Fruit fly (Drosophila melanogaster) whole organism, wandering third instar larva: ENCODE data around the gene hiw.

Experiments used
- Abd-B ChIP-seq: fragments of >200 bp; optimal IDR thresholded peaks from 2 replicates; lab custom pipeline; 2017; ENCODE audit warnings: missing biosample characterization, missing genetic modification characterization
- CrebA ChIP-seq: fragments of 200-800 bp; sonication (Bioruptor generic); optimal IDR thresholded peaks from 2 replicates; lab custom pipeline; 2016; ENCODE audit warnings: missing biosample characterization, mild to moderate bottlenecking, missing genetic modification characterization, borderline replicate concordance
- Dfd ChIP-seq: fragments of >200 bp; optimal IDR thresholded peaks from 2 replicates; lab custom pipeline; 2017; ENCODE audit warnings: missing biosample characterization, missing genetic modification characterization
- Hnf4 ChIP-seq: fragments of 200-800 bp; sonication (Bioruptor generic); optimal IDR thresholded peaks from 2 replicates; lab custom pipeline; 2016; ENCODE audit warnings: missing biosample characterization, mild to moderate bottlenecking, missing genetic modification characterization
- Jra ChIP-seq: sonication (Bioruptor generic); optimal IDR thresholded peaks from 2 replicates; lab custom pipeline; 2016; ENCODE audit warnings: missing biosample characterization, missing genetic modification characterization
- OdsH ChIP-seq: fragments of 200-800 bp; sonication (Bioruptor generic); optimal IDR thresholded peaks from 2 replicates; lab custom pipeline; 2016; ENCODE audit warnings: missing biosample characterization, mild to moderate bottlenecking, missing genetic modification characterization
- Vsx2 ChIP-seq: fragments of 200-300, 225-300 bp; sonication (Bioruptor generic); optimal IDR thresholded peaks from 2 replicates; lab custom pipeline; 2018; ENCODE audit warnings: missing biosample characterization, missing genetic modification characterization; ENCODE audit not compliant: partially characterized antibody
- pan ChIP-seq: fragments of >200 bp; optimal IDR thresholded peaks from 2 replicates; lab custom pipeline; 2017
- psq ChIP-seq: fragments of 200-800 bp; sonication (Bioruptor generic); optimal IDR thresholded peaks from 3 replicates; lab custom pipeline; 2017; ENCODE audit warnings: missing biosample characterization, mild to moderate bottlenecking, missing genetic modification characterization, moderate library complexity
- rgr ChIP-seq: fragments of 200-800 bp; sonication (Bioruptor generic); optimal IDR thresholded peaks from 3 replicates; lab custom pipeline; 2016; ENCODE audit warnings: missing biosample characterization, mild to moderate bottlenecking, missing genetic modification characterization
- sage ChIP-seq: fragments of 200-800 bp; sonication (Bioruptor generic); optimal IDR thresholded peaks from 2 replicates; lab custom pipeline; 2016; ENCODE audit warnings: missing biosample characterization, mild to moderate bottlenecking, missing genetic modification characterization
- usp ChIP-seq: fragments of >200 bp; optimal IDR thresholded peaks from 2 replicates; lab custom pipeline; 2017; ENCODE audit warnings: missing biosample characterization, missing genetic modification characterization
- woc ChIP-seq: sonication (Bioruptor generic); optimal IDR thresholded peaks from 2 replicates; lab custom pipeline; 2016; ENCODE audit warnings: missing biosample characterization, mild to moderate bottlenecking, missing genetic modification characterization

DNA sequence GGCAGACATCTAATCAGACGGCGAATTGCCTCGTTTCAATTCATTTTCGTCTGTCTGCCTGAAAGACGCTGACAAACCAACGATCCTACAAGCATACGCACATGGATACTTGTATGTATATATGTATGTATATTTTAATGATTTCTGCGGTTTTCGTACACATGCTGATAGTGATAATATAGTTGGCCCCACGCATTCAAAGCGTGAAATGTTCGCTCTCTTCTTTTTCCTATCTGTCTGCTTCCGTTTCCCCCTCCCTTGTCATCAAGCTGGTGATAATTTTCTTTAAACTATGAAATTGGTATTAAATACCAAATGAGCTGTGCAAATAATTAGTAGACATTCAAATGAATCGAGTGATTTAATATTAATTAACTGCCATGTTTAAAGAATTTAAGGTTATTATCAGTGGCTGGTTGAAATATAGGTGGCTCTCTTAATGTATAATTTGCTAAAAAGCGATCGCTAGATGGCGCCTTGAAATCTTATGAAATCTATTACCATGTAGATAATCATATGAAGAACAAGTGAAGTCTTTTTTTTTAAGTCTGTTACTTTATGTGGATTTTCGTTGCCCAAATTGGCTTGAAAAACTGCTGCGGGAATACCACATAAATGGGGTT, 17.7 kb upstream of the hiw start, which contains the start of gene CG33177:
- TF ChIP-seq pan (no peak), rgr (peak; percentile 3), woc (no peak), psq (GFP tag; lab: Kevin White, UChicago) (no peak), Vsx2 (GFP tag; lab: Kevin White, UChicago) (no peak), usp (GFP tag; lab: Kevin White, UChicago) (no peak), sage (GFP tag; lab: Kevin White, UChicago) (no peak), Jra (GFP tag; lab: Kevin White, UChicago) (no peak), OdsH (no peak), Abd-B (no peak), Dfd (GFP tag; lab: Kevin White, UChicago) (no peak), CrebA (GFP tag; lab: Kevin White, UChicago) (no peak), Hnf4 (peak; percentile 36)
